Worm (Caenorhabditis elegans) whole organism, L1 larva: ENCODE measurements around the gene ets-5.

Experiments
- ceh-8 ChIP-seq: fragments of 200-800 bp; sonication (Bioruptor generic); optimal IDR thresholded peaks from 2 replicates; lab custom pipeline; 2018; ENCODE audit warnings: mild to moderate bottlenecking, missing genetic modification characterization, moderate library complexity, missing compliant biosample characterization
- ceh-82 ChIP-seq, 3 experiments: fragments of 150-350 bp in 1 of 3; sonication (generic microtip) in 2 of 3; optimal IDR thresholded peaks; 2 replicates each; lab custom pipeline; 2014 to 2017; ENCODE audit warnings: missing biosample characterization in 3 of 3, missing genetic modification characterization in 3 of 3
- efl-3 ChIP-seq: fragments of 200-800 bp; sonication (Bioruptor generic); optimal IDR thresholded peaks from 2 replicates; lab custom pipeline; 2018; ENCODE audit warnings: mild to moderate bottlenecking, missing genetic modification characterization, missing compliant biosample characterization
- fkh-4 ChIP-seq: sonication (generic microtip); optimal IDR thresholded peaks from 2 replicates; lab custom pipeline; 2016; ENCODE audit warnings: missing compliant biosample characterization, missing genetic modification characterization, borderline replicate concordance
- fkh-8 ChIP-seq: sonication (generic microtip); optimal IDR thresholded peaks from 2 replicates; lab custom pipeline; 2016; ENCODE audit warnings: mild to moderate bottlenecking, missing genetic modification characterization, missing compliant biosample characterization
- fos-1 ChIP-seq: fragments of 150-350 bp; optimal IDR thresholded peaks from 2 replicates; lab custom pipeline; 2014; ENCODE audit warnings: missing biosample characterization, missing genetic modification characterization
- lin-15B ChIP-seq: fragments of 150-350 bp; sonication (generic microtip); optimal IDR thresholded peaks from 3 replicates; lab custom pipeline; 2014; ENCODE audit warnings: missing biosample characterization, missing genetic modification characterization
- nhr-237 ChIP-seq: fragments of 150-350 bp; optimal IDR thresholded peaks from 2 replicates; lab custom pipeline; 2014; ENCODE audit warnings: missing biosample characterization, missing genetic modification characterization
- unc-98 ChIP-seq: fragments of 200-800 bp; sonication (Bioruptor generic); IDR thresholded peaks from 2 replicates; pipeline ENCODE4 v1.3.6; 2022; ENCODE audit warnings: missing genetic modification characterization, missing compliant biosample characterization

DNA sequence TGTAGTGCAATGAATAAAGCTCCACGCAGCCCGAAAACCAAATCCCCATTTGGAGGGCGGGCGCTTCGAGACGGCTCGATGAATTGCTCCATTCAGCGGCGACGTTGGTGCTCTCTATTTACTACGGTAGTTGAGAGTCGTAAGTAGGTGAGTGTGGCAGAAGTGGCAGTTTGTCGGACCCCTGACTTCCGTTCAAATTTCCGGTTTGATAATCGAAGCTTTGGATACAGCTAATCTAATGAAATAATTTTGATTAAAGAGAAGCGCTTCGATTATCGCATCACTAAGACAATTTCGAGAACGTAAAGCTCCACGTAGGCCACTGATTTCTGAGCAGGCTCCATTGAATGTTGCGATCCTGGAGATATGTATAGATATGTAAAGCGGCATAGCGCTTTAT lies at the start of gene ets-5:
- TF ChIP-seq efl-3 (GFP tag; lab: Kevin White, UChicago), result no peak
- no peak for TF ChIP-seq nhr-237
- TF ChIP-seq fos-1 (tag; lab: Kevin White, UChicago), result no peak
- TF ChIP-seq fkh-8 (tag; lab: Kevin White, UChicago), result peak; percentile 17
- no peak for TF ChIP-seq ceh-8 (GFP tag; lab: Kevin White, UChicago)
- no peak for TF ChIP-seq unc-98 (GFP tag; lab: Robert Waterston, UW)
- no peak for TF ChIP-seq fkh-4 (tag; lab: Kevin White, UChicago)
- TF ChIP-seq lin-15B (tag; lab: Kevin White, UChicago), result no peak
- no peak for TF ChIP-seq ceh-82 (tag; optimal IDR thresholded peaks at IDR 0.05; lab: Kevin White, UChicago)
